Fruit fly (Drosophila melanogaster): ENCODE measurements around the gene CG14427.

dm6 chrX:6996130-6996529 lies 44.3 kb upstream of the CG14427 start:
- TF ChIP-seq Pif1A (GFP tag; optimal IDR thresholded peaks at IDR 0.05) (no peak), CG32121 (GFP tag; IDR thresholded peaks at IDR 0.05) (no peak), CG13204 (GFP tag; optimal IDR thresholded peaks at IDR 0.05) (no peak), CG12605 (GFP tag; IDR thresholded peaks at IDR 0.05) (no peak), gl (tag; optimal IDR thresholded peaks at IDR 0.05) (no peak)

Measured in whole organism, pupa.